Worm (Caenorhabditis elegans) whole organism, young adult: ENCODE data around the gene grl-23.

ENCODE experiments used
- B0019.2 ChIP-seq: fragments of 200-800 bp; sonication (Bioruptor generic); conservative IDR thresholded peaks from 2 replicates; pipeline ENCODE4 v1.3.6; 2022; ENCODE audit warnings: missing genetic modification reagents, missing genetic modification characterization, missing compliant biosample characterization
- B0035.1 ChIP-seq: sonication (generic microtip); optimal IDR thresholded peaks from 2 replicates; lab custom pipeline; 2016; ENCODE audit warnings: missing genetic modification characterization, mild to moderate bottlenecking, missing compliant biosample characterization, missing genotype, missing genetic modification reagents
- B0336.3 ChIP-seq: fragments of 200-800 bp; sonication (Bioruptor generic); IDR thresholded peaks from 2 replicates; pipeline ENCODE4 v1.3.6; 2022; ENCODE audit warnings: missing genetic modification characterization, missing compliant biosample characterization
- D2030.7 ChIP-seq: fragments of 200-800 bp; sonication (Bioruptor generic); IDR thresholded peaks from 2 replicates; pipeline ENCODE4 v1.3.6; 2022; ENCODE audit warnings: missing genetic modification reagents, missing genetic modification characterization, missing compliant biosample characterization
- F10E7.11 ChIP-seq: sonication (generic microtip); optimal IDR thresholded peaks from 2 replicates; lab custom pipeline; 2017; ENCODE audit warnings: mild to moderate bottlenecking, missing genetic modification characterization, moderate library complexity, missing compliant biosample characterization
- F22D6.2 ChIP-seq: sonication (generic microtip); optimal IDR thresholded peaks from 2 replicates; lab custom pipeline; 2016; ENCODE audit warnings: mild to moderate bottlenecking, missing genetic modification characterization, missing compliant biosample characterization
- T07F8.4 ChIP-seq: sonication (generic microtip); optimal IDR thresholded peaks from 2 replicates; lab custom pipeline; 2016; ENCODE audit warnings: mild to moderate bottlenecking, missing genetic modification characterization, moderate library complexity, missing compliant biosample characterization
- T26A5.8 ChIP-seq: sonication (generic microtip); optimal IDR thresholded peaks from 2 replicates; lab custom pipeline; 2016; ENCODE audit warnings: missing genetic modification characterization, missing compliant biosample characterization
- Y95B8A.8 ChIP-seq: fragments of 200-800 bp; sonication (Bioruptor generic); IDR thresholded peaks from 2 replicates; pipeline ENCODE4 v1.3.6; 2022; ENCODE audit warnings: missing genetic modification reagents, missing genetic modification characterization, missing compliant biosample characterization
- bed-1 ChIP-seq: fragments of 200-800 bp; sonication (Bioruptor generic); IDR thresholded peaks from 2 replicates; pipeline ENCODE4 v1.3.6; 2022; ENCODE audit warnings: missing genetic modification reagents, missing genetic modification characterization, missing compliant biosample characterization
- bed-2 ChIP-seq: fragments of 200-800 bp; sonication (Bioruptor generic); IDR thresholded peaks from 2 replicates; pipeline ENCODE4 v1.3.6; 2022; ENCODE audit warnings: missing genetic modification reagents, missing genetic modification characterization, missing compliant biosample characterization
- cebp-1 ChIP-seq, 2 experiments: fragments of 200-800 bp in 1 of 2; sonication (Bioruptor generic) in 1 of 2; sonication (generic microtip) in 1 of 2; IDR thresholded peaks in 1 of 2; optimal IDR thresholded peaks in 1 of 2; 2 replicates each; pipeline versions ENCODE4 v1.3.6 to Lab custom; 2017 to 2022; ENCODE audit warnings: missing compliant biosample characterization in 2 of 2, missing genetic modification characterization in 2 of 2, mild to moderate bottlenecking in 1 of 2, missing genetic modification reagents in 1 of 2, moderate library complexity in 1 of 2
- ceh-100 ChIP-seq: fragments of 200-800 bp; sonication (Bioruptor generic); IDR thresholded peaks from 2 replicates; pipeline ENCODE4 v1.3.6; 2022; ENCODE audit warnings: missing genetic modification reagents, missing genetic modification characterization, missing compliant biosample characterization
- ceh-27 ChIP-seq: fragments of 200-800 bp; sonication (Bioruptor generic); optimal IDR thresholded peaks from 2 replicates; lab custom pipeline; 2018; ENCODE audit warnings: mild to moderate bottlenecking, missing genetic modification characterization, moderate library complexity, missing compliant biosample characterization
- ceh-40 ChIP-seq: fragments of 200-800 bp; sonication (Bioruptor generic); IDR thresholded peaks from 2 replicates; pipeline ENCODE4 v1.3.6; 2022; ENCODE audit warnings: missing genetic modification characterization, missing compliant biosample characterization
- ceh-91 ChIP-seq: fragments of 200-800 bp; sonication (Bioruptor generic); IDR thresholded peaks from 2 replicates; pipeline ENCODE4 v1.3.6; 2022; ENCODE audit warnings: missing genetic modification reagents, missing genetic modification characterization, missing compliant biosample characterization
- dpff-1 ChIP-seq: sonication (generic microtip); optimal IDR thresholded peaks from 2 replicates; lab custom pipeline; 2017; ENCODE audit warnings: mild to moderate bottlenecking, missing genetic modification characterization, missing compliant biosample characterization
- dpl-1 ChIP-seq: fragments of 150-350 bp; optimal IDR thresholded peaks from 2 replicates; lab custom pipeline; 2014; ENCODE audit warnings: missing biosample characterization, missing genetic modification reagents, missing genetic modification characterization
- egrh-3 ChIP-seq: fragments of 200-800 bp; sonication (Bioruptor generic); IDR thresholded peaks from 2 replicates; pipeline ENCODE4 v1.3.6; 2022; ENCODE audit warnings: missing genetic modification reagents, missing genetic modification characterization, missing compliant biosample characterization
- hlh-12 ChIP-seq: sonication (generic microtip); optimal IDR thresholded peaks from 2 replicates; lab custom pipeline; 2016; ENCODE audit warnings: missing genetic modification characterization, missing compliant biosample characterization
- hmg-1.2 ChIP-seq: fragments of 200-800 bp; sonication (Bioruptor generic); IDR thresholded peaks from 2 replicates; pipeline ENCODE4 v1.3.6; 2022; ENCODE audit warnings: missing genetic modification reagents, missing genetic modification characterization, missing compliant biosample characterization
- hmg-20 ChIP-seq: fragments of 200-800 bp; sonication (Bioruptor generic); IDR thresholded peaks from 2 replicates; pipeline ENCODE4 v1.3.6; 2022; ENCODE audit warnings: missing genetic modification reagents, missing genetic modification characterization, missing compliant biosample characterization
- hsf-1 ChIP-seq: fragments of 200-800 bp; sonication (Bioruptor generic); IDR thresholded peaks from 2 replicates; pipeline ENCODE4 v1.3.6; 2022; ENCODE audit warnings: missing genetic modification reagents, missing genetic modification characterization, missing compliant biosample characterization
- let-607 ChIP-seq, 2 experiments: fragments of 200-800 bp in 1 of 2; sonication (Bioruptor generic) in 1 of 2; sonication (generic microtip) in 1 of 2; optimal IDR thresholded peaks; 2 replicates each; lab custom pipeline; 2016 to 2018; ENCODE audit warnings: mild to moderate bottlenecking in 2 of 2, missing compliant biosample characterization in 2 of 2, missing genetic modification characterization in 2 of 2, moderate library complexity in 2 of 2, missing genotype in 1 of 2
- lin-26 ChIP-seq: fragments of 200-800 bp; sonication (Bioruptor generic); IDR thresholded peaks from 2 replicates; pipeline ENCODE4 v1.3.6; 2022; ENCODE audit warnings: missing genetic modification reagents, missing genetic modification characterization, missing compliant biosample characterization
- lsl-1 ChIP-seq: fragments of 200-800 bp; sonication (Bioruptor generic); optimal IDR thresholded peaks from 2 replicates; lab custom pipeline; 2018; ENCODE audit warnings: mild to moderate bottlenecking, missing genetic modification characterization, moderate library complexity, missing compliant biosample characterization
- madf-3 ChIP-seq: fragments of 200-800 bp; sonication (Bioruptor generic); IDR thresholded peaks from 2 replicates; pipeline ENCODE4 v1.3.6; 2022; ENCODE audit warnings: missing genetic modification reagents, missing genetic modification characterization, missing compliant biosample characterization
- mes-4 ChIP-seq: sonication (generic microtip); optimal IDR thresholded peaks from 2 replicates; lab custom pipeline; 2016; ENCODE audit warnings: missing genotype, missing genetic modification characterization, missing compliant biosample characterization
- nfya-1 ChIP-seq: sonication (generic microtip); optimal IDR thresholded peaks from 2 replicates; lab custom pipeline; 2017; ENCODE audit warnings: antibody characterized with exemption, missing compliant biosample characterization, missing genetic modification characterization, borderline replicate concordance; ENCODE audit not compliant: insufficient read depth
- nhr-179 ChIP-seq: sonication (generic microtip); optimal IDR thresholded peaks from 2 replicates; lab custom pipeline; 2016; ENCODE audit warnings: mild to moderate bottlenecking, missing genetic modification characterization, missing compliant biosample characterization
- nhr-90 ChIP-seq: sonication (generic microtip); optimal IDR thresholded peaks from 2 replicates; lab custom pipeline; 2016; ENCODE audit warnings: missing genotype, mild to moderate bottlenecking, missing genetic modification characterization, missing compliant biosample characterization
- rcor-1 ChIP-seq: fragments of 200-800 bp; sonication (Bioruptor generic); IDR thresholded peaks from 2 replicates; pipeline ENCODE4 v1.3.6; 2022; ENCODE audit warnings: missing genetic modification reagents, missing genetic modification characterization, missing compliant biosample characterization
- snpc-1.1 ChIP-seq: sonication (generic microtip); optimal IDR thresholded peaks from 2 replicates; lab custom pipeline; 2017; ENCODE audit warnings: missing genetic modification characterization, mild to moderate bottlenecking, missing compliant biosample characterization, antibody characterized with exemption, moderate library complexity, missing genotype, missing genetic modification reagents; ENCODE audit not compliant: insufficient read depth
- sptf-2 ChIP-seq: fragments of 200-800 bp; sonication (Bioruptor generic); optimal IDR thresholded peaks from 2 replicates; lab custom pipeline; 2018; ENCODE audit warnings: mild to moderate bottlenecking, missing genetic modification characterization, missing compliant biosample characterization
- xnd-1 ChIP-seq: sonication (generic microtip); optimal IDR thresholded peaks from 2 replicates; lab custom pipeline; 2016; ENCODE audit warnings: missing genotype, missing genetic modification reagents, missing genetic modification characterization, missing compliant biosample characterization
- zfh-2 ChIP-seq: fragments of 200-800 bp; sonication (Bioruptor generic); conservative IDR thresholded peaks from 2 replicates; pipeline ENCODE4 v1.3.6; 2022; ENCODE audit warnings: missing genetic modification reagents, missing genetic modification characterization, missing compliant biosample characterization
- ztf-18 ChIP-seq: sonication (generic microtip); optimal IDR thresholded peaks from 2 replicates; lab custom pipeline; 2016; ENCODE audit warnings: missing genotype, mild to moderate bottlenecking, missing genetic modification characterization, missing compliant biosample characterization
- ztf-22 ChIP-seq: fragments of 200-800 bp; sonication (Bioruptor generic); optimal IDR thresholded peaks from 2 replicates; lab custom pipeline; 2018; ENCODE audit warnings: mild to moderate bottlenecking, missing genetic modification characterization, moderate library complexity, missing compliant biosample characterization
- ztf-3 ChIP-seq: fragments of 200-800 bp; sonication (Bioruptor generic); optimal IDR thresholded peaks from 2 replicates; lab custom pipeline; 2018; ENCODE audit warnings: mild to moderate bottlenecking, missing genetic modification characterization, missing compliant biosample characterization

The grl-23 gene

ce11 chrV:12576495-12576947 is at the start of gene grl-23:
TSS of gene grl-23 (minus strand) at chrV:12576897.
- TF ChIP-seq F22D6.2 (tag; lab: Kevin White, UChicago), result no peak
- TF ChIP-seq egrh-3 (GFP tag; lab: Robert Waterston, UW), result peak; percentile 87
- TF ChIP-seq, all 124 proteins: peak for 1

- no peak for TF ChIP-seq ceh-100 (GFP tag; lab: Robert Waterston, UW)
- TF ChIP-seq ceh-27 (GFP tag; lab: Kevin White, UChicago), result peak; percentile 8
These were observed 47.7 kb upstream of the grl-23 start, which contains the start of gene F56H9.9 for ce11 chrV:12624371-12624770. TSS of gene F56H9.9 (minus strand) at chrV:12624471.

ce11 chrV:12612118-12612517 is 35.4 kb upstream of the grl-23 start, which contains the start of gene cyc-2.2:
TSS of gene cyc-2.2 (minus strand) at chrV:12612218.
- TF ChIP-seq hmg-1.2 (GFP tag; lab: Robert Waterston, UW), result no peak
- TF ChIP-seq bed-2 (GFP tag; lab: Robert Waterston, UW), result no peak
- TF ChIP-seq B0019.2 (GFP tag; lab: Robert Waterston, UW), result no peak
- TF ChIP-seq rcor-1 (GFP tag; lab: Robert Waterston, UW), result no peak
- no peak for TF ChIP-seq hmg-20 (GFP tag; lab: Robert Waterston, UW)
- no peak for TF ChIP-seq T26A5.8 (tag; lab: Kevin White, UChicago)
- no peak for TF ChIP-seq ztf-18
- no peak for TF ChIP-seq ceh-40 (GFP tag; lab: Robert Waterston, UW)

- TF ChIP-seq B0336.3 (GFP tag; lab: Robert Waterston, UW), result no peak
- no peak for TF ChIP-seq ztf-22 (GFP tag; lab: Kevin White, UChicago)
- no peak for TF ChIP-seq cebp-1 (GFP tag; IDR thresholded peaks at IDR 0.05; lab: Robert Waterston, UW)
- no peak for TF ChIP-seq cebp-1 (tag; optimal IDR thresholded peaks at IDR 0.05; lab: Kevin White, UChicago)
- TF ChIP-seq hsf-1 (GFP tag; lab: Robert Waterston, UW), result no peak
- no peak for TF ChIP-seq snpc-1.1 (tag; lab: Kevin White, UChicago)
- no peak for TF ChIP-seq Y95B8A.8
These were observed 34.3 kb upstream of the grl-23 start, which contains the start of gene cubn-1 for ce11 chrV:12611029-12611428. TSS of gene cubn-1 (plus strand) at chrV:12611329.

- TF ChIP-seq D2030.7 (no peak), dpl-1 (no peak), F10E7.11 (tag; lab: Kevin White, UChicago) (no peak), madf-3 (GFP tag; lab: Robert Waterston, UW) (no peak), lin-26 (GFP tag; lab: Robert Waterston, UW) (no peak), sptf-2 (GFP tag; lab: Kevin White, UChicago) (no peak)
These were observed 32.8 kb upstream of the grl-23 start, which contains the start of gene ZC116.1 for ce11 chrV:12609526-12609925. TSS of gene ZC116.1 (plus strand) at chrV:12609826.

- TF ChIP-seq let-607 (tag; optimal IDR thresholded peaks at IDR 0.05; lab: Kevin White, UChicago), result no peak
- TF ChIP-seq bed-1, result no peak
- TF ChIP-seq D2030.7, result no peak
- TF ChIP-seq mes-4 (tag; lab: Kevin White, UChicago), result no peak
- no peak for TF ChIP-seq hlh-12 (tag; lab: Kevin White, UChicago)
- no peak for TF ChIP-seq zfh-2 (GFP tag; lab: Robert Waterston, UW)
- TF ChIP-seq nhr-90 (tag; lab: Kevin White, UChicago), result no peak
- TF ChIP-seq T07F8.4 (tag; lab: Kevin White, UChicago), result no peak
- no peak for TF ChIP-seq B0035.1 (tag; lab: Kevin White, UChicago)
- no peak for TF ChIP-seq egrh-3 (GFP tag; lab: Robert Waterston, UW)
- TF ChIP-seq nfya-1, result no peak
- no peak for TF ChIP-seq xnd-1 (tag; lab: Kevin White, UChicago)
- no peak for TF ChIP-seq ztf-3 (GFP tag; lab: Kevin White, UChicago)
- TF ChIP-seq ceh-91, result no peak
- TF ChIP-seq dpff-1 (tag; lab: Kevin White, UChicago), result no peak
- no peak for TF ChIP-seq nhr-179
- TF ChIP-seq lsl-1 (GFP tag; lab: Kevin White, UChicago), result no peak
These were observed 32.2 kb upstream of the grl-23 start, which contains the start of gene ZC116.5 for ce11 chrV:12608857-12609256. TSS of gene ZC116.5 (minus strand) at chrV:12608957.
